Fruit fly (Drosophila melanogaster) whole organism, adult: ENCODE results near the gene tna.

Experiments
- CG11617 ChIP-seq: fragments of 200-800 bp; sonication (Bioruptor generic); optimal IDR thresholded peaks from 2 replicates; lab custom pipeline; 2017; ENCODE audit warnings: mild to moderate bottlenecking, missing biosample characterization, missing genetic modification reagents, missing genetic modification characterization
- CG12768 ChIP-seq: fragments of 200-800 bp; sonication (Bioruptor generic); optimal IDR thresholded peaks from 2 replicates; lab custom pipeline; 2017; ENCODE audit warnings: missing biosample characterization, missing genetic modification characterization, mild to moderate bottlenecking, moderate library complexity, missing genetic modification reagents
- CG14711 ChIP-seq: fragments of 200-800 bp; sonication (Bioruptor generic); optimal IDR thresholded peaks from 2 replicates; lab custom pipeline; 2018; ENCODE audit warnings: missing biosample characterization, mild to moderate bottlenecking, missing genetic modification characterization, moderate library complexity
- CG1620 ChIP-seq: fragments of 200-800 bp; sonication (Bioruptor generic); optimal IDR thresholded peaks from 2 replicates; lab custom pipeline; 2016; ENCODE audit warnings: missing biosample characterization, missing genetic modification characterization
- CG33017 ChIP-seq: fragments of 200-800 bp; sonication (Bioruptor generic); optimal IDR thresholded peaks from 2 replicates; lab custom pipeline; 2018; ENCODE audit warnings: missing biosample characterization, mild to moderate bottlenecking, missing genetic modification characterization, moderate library complexity
- CG5204 ChIP-seq: fragments of 200-800 bp; sonication (Bioruptor generic); optimal IDR thresholded peaks from 2 replicates; lab custom pipeline; 2016; ENCODE audit warnings: missing biosample characterization, missing genetic modification characterization
- CG7045 ChIP-seq: fragments of 200-800 bp; sonication (Bioruptor generic); optimal IDR thresholded peaks from 2 replicates; lab custom pipeline; 2017; ENCODE audit warnings: missing biosample characterization, mild to moderate bottlenecking, missing genetic modification characterization
- CG7101 ChIP-seq: fragments of 200-800 bp; sonication (Bioruptor generic); optimal IDR thresholded peaks from 2 replicates; lab custom pipeline; 2018; ENCODE audit warnings: missing biosample characterization, mild to moderate bottlenecking, missing genetic modification characterization, moderate library complexity
- Clk ChIP-seq: fragments of 200-800 bp; sonication (Bioruptor generic); optimal IDR thresholded peaks from 2 replicates; lab custom pipeline; 2017; ENCODE audit warnings: missing biosample characterization, missing genetic modification characterization
- Crg-1 ChIP-seq: fragments of 200-800 bp; sonication (Bioruptor generic); optimal IDR thresholded peaks from 2 replicates; lab custom pipeline; 2016; ENCODE audit warnings: missing biosample characterization, missing genetic modification characterization
- Hr96 ChIP-seq: fragments of 200-800 bp; sonication (Bioruptor generic); optimal IDR thresholded peaks from 2 replicates; lab custom pipeline; 2016; ENCODE audit warnings: missing biosample characterization, missing genetic modification characterization
- Mnt ChIP-seq: fragments of 200-800 bp; sonication (Bioruptor generic); optimal IDR thresholded peaks from 2 replicates; lab custom pipeline; 2016; ENCODE audit warnings: missing biosample characterization, mild to moderate bottlenecking, missing genetic modification characterization
- bab1 ChIP-seq: fragments of 200-800 bp; sonication (Bioruptor generic); optimal IDR thresholded peaks from 3 replicates; lab custom pipeline; 2019; ENCODE audit warnings: missing biosample characterization, mild to moderate bottlenecking, missing genetic modification characterization, moderate library complexity
- cic ChIP-seq: fragments of 200-800 bp; sonication (Bioruptor generic); optimal IDR thresholded peaks from 2 replicates; lab custom pipeline; 2017; ENCODE audit warnings: missing biosample characterization, mild to moderate bottlenecking, missing genetic modification characterization, moderate library complexity
- cnc ChIP-seq, 2 experiments: fragments of >200 bp; optimal IDR thresholded peaks; 2 replicates each; lab custom pipeline; 2017
- kay ChIP-seq: fragments of 200-800 bp; sonication (Bioruptor generic); peaks from one replicate; lab custom pipeline; 2016; ENCODE audit warnings: missing biosample characterization, missing genetic modification characterization, borderline replicate concordance
- pad ChIP-seq: fragments of 200-800 bp; sonication (Bioruptor generic); optimal IDR thresholded peaks from 3 replicates; lab custom pipeline; 2017; ENCODE audit warnings: missing biosample characterization, missing genetic modification characterization, mild to moderate bottlenecking, moderate library complexity, missing genetic modification reagents
- tj ChIP-seq: fragments of 200-800 bp; sonication (Bioruptor generic); optimal IDR thresholded peaks from 3 replicates; lab custom pipeline; 2017; ENCODE audit warnings: missing biosample characterization, mild to moderate bottlenecking, missing genetic modification characterization, moderate library complexity
- toe ChIP-seq: fragments of 200-800 bp; sonication (Bioruptor generic); optimal IDR thresholded peaks from 2 replicates; lab custom pipeline; 2016; ENCODE audit warnings: missing biosample characterization, missing genetic modification characterization

Gene tna

DNA sequence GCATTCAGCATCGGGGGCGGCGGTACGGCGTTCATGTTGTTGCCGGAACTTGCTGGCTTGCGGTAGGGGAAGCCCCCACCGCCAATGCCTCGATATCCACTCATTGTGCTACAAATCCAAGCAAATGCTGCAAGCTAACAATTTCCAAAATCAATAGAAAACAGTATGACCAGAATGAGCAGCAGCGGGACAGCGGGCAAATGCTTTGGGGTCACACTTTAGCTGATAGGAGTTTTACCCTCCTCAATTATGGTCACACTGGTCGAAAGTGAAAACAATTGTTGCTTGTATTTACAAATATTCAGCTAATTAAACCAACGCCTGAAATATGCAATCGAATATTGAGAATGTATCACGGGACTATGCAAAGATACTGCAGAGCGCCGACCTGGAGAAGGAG lies 43.5 kb downstream of the tna start, which contains the start of the genes CG6418 and Blos4:
Gene CG6418, minus strand, starts transcription at position 196 of the 400 bp plus-strand sequence.
Gene Blos4, plus strand, starts transcription at position 244 of the 400 bp plus-strand sequence.
- no peak for TF ChIP-seq cic (GFP tag; lab: Kevin White, UChicago)
- TF ChIP-seq bab1 (GFP tag; lab: Kevin White, UChicago) = peak; percentile 53
- TF ChIP-seq CG1620 (GFP tag; lab: Kevin White, UChicago) = no peak
- TF ChIP-seq CG11617 = no peak

- no peak for TF ChIP-seq CG33017 (tag; lab: Kevin White, UChicago)
- peak; percentile 17 for TF ChIP-seq kay (GFP tag; lab: Kevin White, UChicago)
- TF ChIP-seq bab1 (GFP tag; lab: Kevin White, UChicago) = no peak
- no peak for TF ChIP-seq Clk (GFP tag; lab: Kevin White, UChicago)
- no peak for TF ChIP-seq cic (GFP tag; lab: Kevin White, UChicago)
- TF ChIP-seq CG1620 (GFP tag; lab: Kevin White, UChicago) = no peak
- no peak for TF ChIP-seq Hr96 (GFP tag; lab: Kevin White, UChicago)
These were observed 47.2 kb downstream of the tna start, which contains the start of the genes CG6409 and galla-2 for dm6 chr3L:10882336-10883040. CG6409 (minus strand) TSS chr3L:10882386. galla-2 (plus strand) TSS chr3L:10882890.

DNA sequence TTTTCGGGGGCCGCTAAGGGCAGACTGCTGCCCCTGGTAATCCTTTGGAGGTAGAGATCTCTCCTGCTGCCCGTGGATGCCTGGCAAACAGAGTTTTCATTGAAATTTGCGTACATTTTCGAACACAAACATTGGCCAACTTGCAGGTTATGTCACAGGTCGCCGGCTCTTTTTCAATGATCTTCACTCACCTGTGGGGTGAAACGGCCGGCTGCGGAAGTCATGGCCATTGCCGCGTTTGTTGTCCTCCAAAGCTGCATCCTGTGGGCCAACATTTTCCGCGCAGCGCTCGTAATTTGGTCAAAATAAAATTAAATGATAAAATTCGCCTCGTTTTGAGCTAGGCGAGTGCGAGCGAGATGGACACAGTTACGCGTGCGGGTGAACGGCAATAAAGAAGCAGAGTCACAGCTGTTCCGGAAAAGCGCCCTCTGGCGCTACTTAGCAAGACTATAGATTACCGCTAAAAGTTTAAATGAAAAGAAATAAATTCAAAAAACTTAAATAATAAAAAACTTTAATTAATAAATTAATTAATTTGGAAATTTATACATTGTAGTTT lies 50.5 kb downstream of the tna start:
- TF ChIP-seq tj (no peak), CG33017 (tag; lab: Kevin White, UChicago) (no peak), cnc (optimal IDR thresholded peaks at IDR 0.05; lab: Kevin White, UChicago) (no peak), pad (GFP tag; lab: Kevin White, UChicago) (no peak), Hr96 (GFP tag; lab: Kevin White, UChicago) (no peak), bab1 (GFP tag; lab: Kevin White, UChicago) (peak; percentile 21), CG12768 (GFP tag; lab: Kevin White, UChicago) (no peak), CG5204 (GFP tag; lab: Kevin White, UChicago) (no peak)

DNA sequence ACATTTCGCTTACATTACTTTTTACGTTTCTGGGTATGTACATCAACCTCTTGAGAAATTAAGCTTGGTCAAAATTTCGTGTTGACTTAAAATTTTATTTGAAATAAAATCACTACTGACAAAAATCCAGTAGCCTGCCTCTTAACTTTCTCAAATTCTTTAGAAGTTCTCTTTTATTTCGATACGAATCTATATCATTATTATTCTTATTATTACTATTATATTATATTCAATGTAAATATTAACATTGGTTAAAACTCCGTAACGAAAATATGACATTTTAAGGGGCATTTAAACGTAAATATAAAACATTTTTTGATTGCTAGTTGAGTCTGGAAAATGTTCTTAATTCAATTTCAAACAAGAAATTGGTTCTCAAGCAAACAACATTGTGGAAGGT lies 51.0 kb downstream of the tna start, which contains the start of gene OXA1L:
Gene OXA1L, minus strand, starts transcription at position 101 of the 400 bp plus-strand sequence.
- TF ChIP-seq CG5204 (GFP tag; lab: Kevin White, UChicago) (no peak), cnc (optimal IDR thresholded peaks at IDR 0.05; lab: Kevin White, UChicago) (no peak), CG12768 (GFP tag; lab: Kevin White, UChicago) (no peak), CG11617 (no peak), Mnt (GFP tag; lab: Kevin White, UChicago) (no peak), Clk (GFP tag; lab: Kevin White, UChicago) (no peak), kay (GFP tag; lab: Kevin White, UChicago) (no peak), CG7101 (tag; lab: Kevin White, UChicago) (no peak)

DNA sequence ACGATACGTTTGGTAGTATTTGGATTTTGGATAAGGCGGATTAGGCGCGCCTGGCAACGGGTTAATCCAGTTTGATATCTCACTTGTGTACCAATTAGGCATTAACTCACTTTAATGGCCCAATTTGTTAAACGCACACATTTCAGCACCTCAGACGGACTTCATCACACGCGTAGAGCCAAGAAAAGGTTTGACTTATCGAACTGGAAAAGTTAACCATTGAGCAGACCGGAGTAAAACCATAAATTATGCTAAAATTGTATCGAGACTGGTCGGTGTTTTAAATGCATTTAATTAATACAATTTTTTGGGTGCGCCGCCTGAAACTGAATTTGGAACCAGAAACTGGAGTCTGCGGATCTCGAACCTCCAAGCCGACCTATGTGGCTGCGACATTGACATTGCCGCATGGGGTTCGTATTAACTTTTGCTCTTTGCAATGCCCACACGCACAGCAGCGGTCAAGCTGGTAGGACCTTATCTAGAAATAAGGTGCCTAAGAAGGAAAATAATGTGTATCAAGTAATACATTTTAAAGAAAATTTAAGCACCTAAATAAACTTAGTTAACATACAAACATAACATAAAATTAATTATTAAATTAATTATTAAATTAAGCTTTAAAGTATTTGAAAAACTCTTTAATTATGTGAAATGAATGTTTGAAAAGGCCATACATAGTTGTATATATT lies 53.8 kb downstream of the tna start:
- no peak for TF ChIP-seq toe (GFP tag; lab: Kevin White, UChicago)
- no peak for TF ChIP-seq CG11617
- TF ChIP-seq CG12768 (GFP tag; lab: Kevin White, UChicago) = no peak
- no peak for TF ChIP-seq pad (GFP tag; lab: Kevin White, UChicago)
- TF ChIP-seq bab1 (GFP tag; lab: Kevin White, UChicago) = no peak
- TF ChIP-seq CG1620 (GFP tag; lab: Kevin White, UChicago) = no peak
- no peak for TF ChIP-seq CG7101 (tag; lab: Kevin White, UChicago)
- no peak for TF ChIP-seq CG33017 (tag; lab: Kevin White, UChicago)
- TF ChIP-seq CG14711 (tag; lab: Kevin White, UChicago) = no peak
- TF ChIP-seq Crg-1 (GFP tag; lab: Kevin White, UChicago) = no peak
- no peak for TF ChIP-seq tj
- no peak for TF ChIP-seq CG7045
- TF ChIP-seq Mnt (GFP tag; lab: Kevin White, UChicago) = no peak
- no peak for TF ChIP-seq Hr96 (GFP tag; lab: Kevin White, UChicago)
- TF ChIP-seq Clk (GFP tag; lab: Kevin White, UChicago) = no peak
- TF ChIP-seq cnc (optimal IDR thresholded peaks at IDR 0.05; lab: Kevin White, UChicago) = no peak
- no peak for TF ChIP-seq CG5204 (GFP tag; lab: Kevin White, UChicago)

DNA sequence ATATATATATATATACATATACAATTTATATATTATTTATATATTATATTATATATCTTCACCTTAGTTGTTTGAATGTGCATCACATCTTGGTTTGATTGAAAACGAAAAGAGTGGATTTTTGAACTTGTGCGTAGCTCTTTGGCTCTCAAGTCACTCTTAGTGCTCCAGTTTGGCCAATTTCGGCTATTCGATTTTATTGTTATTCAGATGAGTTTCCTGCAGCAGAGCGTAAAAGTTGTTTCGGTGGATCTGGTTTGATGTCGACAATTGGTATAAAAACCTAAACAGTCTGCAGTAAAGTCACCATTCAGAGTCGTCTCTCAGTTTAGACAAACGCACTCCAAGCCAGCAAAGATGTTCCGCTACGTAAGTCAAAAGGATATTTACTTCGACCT lies 54.4 kb downstream of the tna start, which contains the start of gene Cpr67Fa1:
Gene Cpr67Fa1, plus strand, starts transcription at position 299 of the 398 bp plus-strand sequence.
- no peak for TF ChIP-seq CG1620 (GFP tag; lab: Kevin White, UChicago)
- TF ChIP-seq CG11617 = no peak
- no peak for TF ChIP-seq pad (GFP tag; lab: Kevin White, UChicago)
- TF ChIP-seq bab1 (GFP tag; lab: Kevin White, UChicago) = no peak
- no peak for TF ChIP-seq Hr96 (GFP tag; lab: Kevin White, UChicago)
- TF ChIP-seq cnc (optimal IDR thresholded peaks at IDR 0.05; lab: Kevin White, UChicago) = no peak
